Fruit fly (Drosophila melanogaster) whole organism, embryonic: Measurements from ENCODE around the gene CG12075.
A peak's percentile ranks its signal among the peaks of the same experiment; 100 is the strongest.

Experiments used
- ATbp ChIP-seq: fragments of 200-800 bp; sonication (Bioruptor generic); optimal IDR thresholded peaks from 2 replicates; lab custom pipeline; 2017; ENCODE audit warnings: missing biosample characterization, mild to moderate bottlenecking, missing genetic modification characterization, missing genetic modification reagents
- Adf1 ChIP-seq: fragments of 200-800 bp; sonication (Bioruptor generic); IDR thresholded peaks from 2 replicates; pipeline ENCODE4 v1.3.6; 2022; ENCODE audit warnings: missing biosample characterization, missing genetic modification characterization
- CG10321 ChIP-seq: fragments of 200-800 bp; sonication (Bioruptor generic); IDR thresholded peaks from 2 replicates; pipeline ENCODE4 v1.3.6; 2022; ENCODE audit warnings: missing biosample characterization, missing genetic modification characterization
- CG11247 ChIP-seq: fragments of 200-800 bp; sonication (Bioruptor generic); IDR thresholded peaks from 2 replicates; pipeline ENCODE4 v1.3.6; 2022; ENCODE audit warnings: missing biosample characterization, missing genetic modification characterization
- CG13424 ChIP-seq: fragments of 200-800 bp; sonication (Bioruptor generic); optimal IDR thresholded peaks from 2 replicates; lab custom pipeline; 2019; ENCODE audit warnings: missing biosample characterization, mild to moderate bottlenecking, missing genetic modification characterization, moderate library complexity
- CG15269 ChIP-seq: fragments of 200-800 bp; sonication (Bioruptor generic); optimal IDR thresholded peaks from 2 replicates; lab custom pipeline; 2018; ENCODE audit warnings: missing biosample characterization, mild to moderate bottlenecking, missing genetic modification characterization, moderate library complexity
- CG16863 ChIP-seq: fragments of 200-800 bp; sonication (Bioruptor generic); optimal IDR thresholded peaks from 3 replicates; lab custom pipeline; 2016; ENCODE audit warnings: missing biosample characterization, missing genetic modification characterization
- CG17568 ChIP-seq: fragments of 200-800 bp; sonication (Bioruptor generic); optimal IDR thresholded peaks from 2 replicates; lab custom pipeline; 2018; ENCODE audit warnings: missing biosample characterization, mild to moderate bottlenecking, missing genetic modification characterization, moderate library complexity
- CG1832 ChIP-seq: fragments of 200-800 bp; sonication (Bioruptor generic); optimal IDR thresholded peaks from 2 replicates; lab custom pipeline; 2017; ENCODE audit warnings: missing biosample characterization, mild to moderate bottlenecking, missing genetic modification characterization, inconsistent platforms
- CG34422 ChIP-seq: fragments of 200-800 bp; sonication (Bioruptor generic); IDR thresholded peaks from 3 replicates; pipeline ENCODE4 v1.3.6; 2022; ENCODE audit warnings: missing biosample characterization, missing genetic modification characterization
- CG42726 ChIP-seq: fragments of 200-800 bp; sonication (Bioruptor generic); IDR thresholded peaks from 2 replicates; pipeline ENCODE4 v1.3.6; 2022; ENCODE audit warnings: missing biosample characterization, missing genetic modification characterization; ENCODE audit not compliant: partially characterized antibody
- CG4360 ChIP-seq: fragments of 200-800 bp; sonication (Bioruptor generic); IDR thresholded peaks from 2 replicates; pipeline ENCODE4 v1.3.6; 2022; ENCODE audit warnings: missing biosample characterization, missing genetic modification characterization
- CG5180 ChIP-seq: fragments of 200-800 bp; sonication (Bioruptor generic); optimal IDR thresholded peaks from 3 replicates; lab custom pipeline; 2017; ENCODE audit warnings: missing biosample characterization, missing genetic modification characterization, mild to moderate bottlenecking, moderate library complexity, missing genetic modification reagents
- CG6272 ChIP-seq: fragments of 200-800 bp; sonication (Bioruptor generic); IDR thresholded peaks from 2 replicates; pipeline ENCODE4 v1.3.6; 2022; ENCODE audit warnings: missing biosample characterization, missing genetic modification characterization
- CG8478 ChIP-seq: fragments of >200 bp; optimal IDR thresholded peaks from 2 replicates; lab custom pipeline; 2018
- CTCF ChIP-seq: fragments of 200-800 bp; sonication (Bioruptor generic); optimal IDR thresholded peaks from 2 replicates; lab custom pipeline; 2017; ENCODE audit warnings: missing biosample characterization, mild to moderate bottlenecking, missing genetic modification characterization, moderate library complexity
- Deaf1 ChIP-seq: fragments of 200-800 bp; optimal IDR thresholded peaks from 3 replicates; lab custom pipeline; 2019; ENCODE audit warnings: missing biosample characterization, mild to moderate bottlenecking, missing genetic modification characterization, moderate library complexity
- Eip74EF ChIP-seq, 2 experiments: fragments of 200-800 bp in 1 of 2; fragments of >200 bp in 1 of 2; sonication (Bioruptor generic) in 1 of 2; optimal IDR thresholded peaks; 2 replicates each; lab custom pipeline; 2017 to 2019; ENCODE audit warnings: missing biosample characterization in 2 of 2, missing genetic modification characterization in 2 of 2, mild to moderate bottlenecking in 1 of 2, moderate library complexity in 1 of 2
- GATAe ChIP-seq: fragments of 200-800 bp; sonication (Bioruptor generic); conservative IDR thresholded peaks from 2 replicates; pipeline ENCODE4 v1.3.6; 2022; ENCODE audit warnings: missing biosample characterization, missing genetic modification characterization
- HLH54F ChIP-seq: fragments of 200-800 bp; sonication (Bioruptor generic); optimal IDR thresholded peaks from 3 replicates; lab custom pipeline; 2016; ENCODE audit warnings: missing biosample characterization, missing genetic modification characterization
- MESR4 ChIP-seq: fragments of 200-800 bp; sonication (Bioruptor generic); optimal IDR thresholded peaks from 2 replicates; lab custom pipeline; 2018; ENCODE audit warnings: missing biosample characterization, mild to moderate bottlenecking, missing genetic modification characterization, moderate library complexity
- MTF-1 ChIP-seq: fragments of 200-800 bp; sonication (Bioruptor generic); optimal IDR thresholded peaks from 2 replicates; lab custom pipeline; 2018; ENCODE audit warnings: missing biosample characterization, mild to moderate bottlenecking, missing genetic modification characterization, borderline replicate concordance
- Nf-YB ChIP-seq: fragments of 200-800 bp; sonication (Bioruptor generic); optimal IDR thresholded peaks from 3 replicates; lab custom pipeline; 2019; ENCODE audit warnings: missing biosample characterization, mild to moderate bottlenecking, missing genetic modification characterization, moderate library complexity
- Nf-YC ChIP-seq: fragments of 200-800 bp; optimal IDR thresholded peaks from 3 replicates; lab custom pipeline; 2019; ENCODE audit warnings: missing biosample characterization, mild to moderate bottlenecking, missing genetic modification characterization, moderate library complexity
- Oaz ChIP-seq: fragments of 200-800 bp; sonication (Bioruptor generic); IDR thresholded peaks from 2 replicates; pipeline ENCODE4 v1.3.6; 2022; ENCODE audit warnings: missing biosample characterization, missing genetic modification characterization
- Optix ChIP-seq: fragments of 200-800 bp; sonication (Bioruptor generic); IDR thresholded peaks from 3 replicates; pipeline ENCODE4 v1.3.6; 2022; ENCODE audit warnings: missing biosample characterization, missing genetic modification characterization
- abd-A ChIP-seq: fragments of 200-800 bp; sonication (Bioruptor generic); optimal IDR thresholded peaks from 3 replicates; lab custom pipeline; 2019; ENCODE audit warnings: missing biosample characterization, mild to moderate bottlenecking, missing genetic modification characterization, moderate library complexity
- bowl ChIP-seq: fragments of 200-800 bp; sonication (Bioruptor generic); IDR thresholded peaks from 2 replicates; pipeline ENCODE4 v1.3.6; 2022; ENCODE audit warnings: missing biosample characterization, missing genetic modification characterization
- br ChIP-seq: fragments of >200 bp; optimal IDR thresholded peaks from 2 replicates; lab custom pipeline; 2017
- crc ChIP-seq: fragments of 200-800 bp; sonication (Bioruptor generic); optimal IDR thresholded peaks from 2 replicates; lab custom pipeline; 2016; ENCODE audit warnings: missing biosample characterization, missing genetic modification characterization
- crol ChIP-seq: fragments of 200-800 bp; sonication (Bioruptor generic); IDR thresholded peaks from 2 replicates; pipeline ENCODE4 v1.3.6; 2022; ENCODE audit warnings: missing biosample characterization, missing genetic modification characterization
- gfzf ChIP-seq: fragments of 200-800 bp; sonication (Bioruptor generic); optimal IDR thresholded peaks from 2 replicates; lab custom pipeline; 2016; ENCODE audit warnings: missing biosample characterization, mild to moderate bottlenecking, missing genetic modification characterization, moderate library complexity
- grn ChIP-seq: fragments of 200-800 bp; sonication (Bioruptor generic); optimal IDR thresholded peaks from 3 replicates; lab custom pipeline; 2017; ENCODE audit warnings: missing biosample characterization, missing genetic modification characterization
- gro ChIP-seq: fragments of 200-800 bp; sonication (Bioruptor generic); optimal IDR thresholded peaks from 2 replicates; lab custom pipeline; 2016; ENCODE audit warnings: missing biosample characterization, missing genetic modification characterization
- gsb ChIP-seq: fragments of 200-800 bp; sonication (Bioruptor generic); IDR thresholded peaks from 2 replicates; pipeline ENCODE4 v1.3.6; 2022; ENCODE audit warnings: missing biosample characterization, missing genetic modification characterization
- gt ChIP-seq: fragments of 200-800 bp; sonication (Bioruptor generic); IDR thresholded peaks from 2 replicates; pipeline ENCODE4 v1.3.6; 2022; ENCODE audit warnings: missing biosample characterization, missing genetic modification characterization
- lab ChIP-seq: fragments of 200-800 bp; sonication (Bioruptor generic); optimal IDR thresholded peaks from 3 replicates; lab custom pipeline; 2017; ENCODE audit warnings: missing biosample characterization, missing genetic modification characterization, mild to moderate bottlenecking, moderate library complexity, missing genetic modification reagents
- pfk ChIP-seq: fragments of 200-800 bp; sonication (Bioruptor generic); optimal IDR thresholded peaks from 2 replicates; lab custom pipeline; 2018; ENCODE audit warnings: missing biosample characterization, mild to moderate bottlenecking, missing genetic modification characterization, moderate library complexity
- pho ChIP-seq: fragments of 200-800 bp; sonication (Bioruptor generic); optimal IDR thresholded peaks from 2 replicates; lab custom pipeline; 2016; ENCODE audit warnings: missing biosample characterization, missing genetic modification characterization
- pita ChIP-seq: fragments of 200-800 bp; sonication (Bioruptor generic); optimal IDR thresholded peaks from 2 replicates; lab custom pipeline; 2017; ENCODE audit warnings: missing biosample characterization, mild to moderate bottlenecking, missing genetic modification characterization
- seq ChIP-seq: fragments of 200-800 bp; sonication (Bioruptor generic); IDR thresholded peaks from 2 replicates; pipeline ENCODE4 v1.3.6; 2022; ENCODE audit warnings: missing biosample characterization, missing genetic modification characterization
- sqz ChIP-seq: fragments of 200-800 bp; sonication (Bioruptor generic); optimal IDR thresholded peaks from 3 replicates; lab custom pipeline; 2018; ENCODE audit warnings: missing biosample characterization, mild to moderate bottlenecking, missing genetic modification characterization
- stwl ChIP-seq: fragments of 200-800 bp; sonication (Bioruptor generic); optimal IDR thresholded peaks from 3 replicates; lab custom pipeline; 2018; ENCODE audit warnings: missing biosample characterization, mild to moderate bottlenecking, missing genetic modification characterization, moderate library complexity
- zen ChIP-seq: fragments of 200-800 bp; sonication (Bioruptor generic); optimal IDR thresholded peaks from 3 replicates; lab custom pipeline; 2018; ENCODE audit warnings: missing biosample characterization, mild to moderate bottlenecking, missing genetic modification characterization, moderate library complexity

Gene CG12075

dm6 chrX:8837892-8838373, at the start of gene CG12075:
CG12075 (plus strand) TSS chrX:8838323.
- TF ChIP-seq gfzf (GFP tag; lab: Kevin White, UChicago) = peak; percentile 25
- TF ChIP-seq pita (GFP tag; lab: Kevin White, UChicago) = peak; percentile 62
- no peak for TF ChIP-seq bowl (GFP tag; lab: Robert Waterston, UW)
- TF ChIP-seq Optix (GFP tag; lab: Robert Waterston, UW) = no peak
- peak; percentile 67 for TF ChIP-seq CTCF (GFP tag; lab: Kevin White, UChicago)
- peak; percentile 56 for TF ChIP-seq stwl (tag; lab: Kevin White, UChicago)
- TF ChIP-seq, all 482 proteins: peak for 4

DNA sequence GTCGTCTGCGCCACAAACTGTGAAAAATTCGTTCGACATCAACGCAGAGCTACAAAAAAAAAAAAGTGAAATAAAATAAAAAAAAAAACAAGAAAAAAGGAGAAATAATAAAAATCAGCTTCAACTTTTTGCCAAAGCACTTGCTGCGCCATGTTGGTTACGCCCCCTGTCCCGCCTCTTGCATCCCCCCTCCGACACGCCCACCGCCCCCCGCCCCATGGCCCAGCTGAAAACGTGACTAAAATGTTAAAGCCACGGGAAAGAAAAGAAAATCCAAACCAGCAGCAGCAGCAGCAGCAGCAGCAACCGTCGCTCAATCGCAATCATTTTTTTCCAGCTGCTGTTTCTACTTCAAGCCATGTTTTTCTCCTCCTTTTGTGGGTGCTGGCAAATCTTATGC, 45.2 kb upstream of the CG12075 start:
- no peak for TF ChIP-seq CG13424 (tag; lab: Kevin White, UChicago)
- TF ChIP-seq CG34422 (GFP tag; lab: Robert Waterston, UW) = no peak
- no peak for TF ChIP-seq br (lab: Kevin White, UChicago)
- TF ChIP-seq CG15269 (tag; lab: Kevin White, UChicago) = no peak
- no peak for TF ChIP-seq MTF-1
- no peak for TF ChIP-seq CG8478 (lab: Kevin White, UChicago)
- no peak for TF ChIP-seq gro
- no peak for TF ChIP-seq GATAe (GFP tag; lab: Robert Waterston, UW)
- no peak for TF ChIP-seq zen (tag; lab: Kevin White, UChicago)
- no peak for TF ChIP-seq CG1832
- no peak for TF ChIP-seq CG4360 (GFP tag; lab: Robert Waterston, UW)
- no peak for TF ChIP-seq MESR4 (GFP tag; lab: Kevin White, UChicago)
- TF ChIP-seq CG11247 (GFP tag; lab: Robert Waterston, UW) = no peak
- no peak for TF ChIP-seq pho
- TF ChIP-seq gt = no peak
- TF ChIP-seq ATbp (GFP tag; lab: Kevin White, UChicago) = no peak

DNA sequence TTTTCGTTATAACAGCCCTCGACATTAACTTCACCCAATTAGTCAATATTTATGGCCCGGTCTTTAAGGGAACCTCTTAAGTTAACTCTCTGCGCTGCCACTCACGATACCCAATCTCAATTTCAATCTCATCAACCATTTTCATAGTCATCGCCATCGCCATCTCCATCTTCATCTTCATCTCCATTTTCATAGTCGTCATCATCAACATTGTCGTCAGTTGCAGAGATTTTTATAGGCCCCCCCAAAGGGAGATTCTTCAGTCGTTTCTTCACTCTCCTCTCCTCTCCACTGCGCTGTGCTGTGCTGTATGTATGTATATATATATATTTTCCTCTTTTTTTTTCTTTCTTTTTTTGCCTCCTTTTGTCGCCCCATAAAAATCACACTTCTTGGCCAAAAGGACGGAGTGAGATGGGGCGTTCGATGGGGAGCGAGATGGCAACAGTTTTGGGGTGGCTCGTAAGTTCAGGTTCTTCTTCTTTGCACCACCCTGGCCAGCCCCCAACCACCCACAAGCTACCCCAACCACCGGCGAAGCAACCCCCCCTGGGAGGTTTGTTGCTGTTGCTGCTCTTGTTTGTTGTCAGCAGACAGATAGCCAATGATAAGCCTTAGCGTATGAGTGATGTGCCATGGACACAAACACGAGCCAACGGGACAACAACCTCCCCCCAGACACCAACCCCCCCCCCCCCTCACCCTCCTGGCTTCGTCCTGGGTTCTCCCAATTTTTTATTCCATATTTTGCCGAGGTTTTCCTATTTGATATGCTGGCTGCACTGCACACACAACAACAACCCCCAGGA, 42.5 kb upstream of the CG12075 start:
- peak; percentile 75 for TF ChIP-seq abd-A (tag; lab: Kevin White, UChicago)
- TF ChIP-seq Nf-YB = peak; percentile 87
- TF ChIP-seq HLH54F = no peak
- no peak for TF ChIP-seq CG16863
- TF ChIP-seq gsb (GFP tag; lab: Robert Waterston, UW) = no peak
- peak; percentile 92 for TF ChIP-seq Nf-YC (tag; lab: Kevin White, UChicago)
- TF ChIP-seq seq (GFP tag; lab: Robert Waterston, UW) = peak; percentile 41; the same call in 1 of the 2 replicates
- peak; percentile 61 for TF ChIP-seq crol (GFP tag; lab: Robert Waterston, UW)
- TF ChIP-seq crc (GFP tag; lab: Kevin White, UChicago) = no peak
- TF ChIP-seq lab = no peak
- TF ChIP-seq pfk (GFP tag; lab: Kevin White, UChicago) = no peak
- no peak for TF ChIP-seq Eip74EF (GFP tag; optimal IDR thresholded peaks at IDR 0.05; lab: Kevin White, UChicago)
- TF ChIP-seq Deaf1 (tag; lab: Kevin White, UChicago) = peak; percentile 41
- no peak for TF ChIP-seq CG5180
- TF ChIP-seq grn (GFP tag; lab: Kevin White, UChicago) = peak; percentile 80
- TF ChIP-seq CG6272 (GFP tag; lab: Robert Waterston, UW) = no peak
- TF ChIP-seq CG17568 (GFP tag; lab: Kevin White, UChicago) = no peak
- peak; percentile 29 for TF ChIP-seq CG1832
- TF ChIP-seq Adf1 (GFP tag; lab: Robert Waterston, UW) = peak; percentile 43; the same call in 1 of the 2 replicates
- TF ChIP-seq Oaz (GFP tag; lab: Robert Waterston, UW) = no peak
- peak; percentile 55; the same call in 1 of the 2 replicates for TF ChIP-seq CG10321 (GFP tag; lab: Robert Waterston, UW)
- TF ChIP-seq CG42726 (GFP tag; lab: Robert Waterston, UW) = no peak
- TF ChIP-seq sqz (GFP tag; lab: Kevin White, UChicago) = peak; percentile 47
- TF ChIP-seq, all 482 proteins: peak for 11
